Comparison of ENCODE assay signal across 4 worm cellular contexts in the genomic region with DNA sequence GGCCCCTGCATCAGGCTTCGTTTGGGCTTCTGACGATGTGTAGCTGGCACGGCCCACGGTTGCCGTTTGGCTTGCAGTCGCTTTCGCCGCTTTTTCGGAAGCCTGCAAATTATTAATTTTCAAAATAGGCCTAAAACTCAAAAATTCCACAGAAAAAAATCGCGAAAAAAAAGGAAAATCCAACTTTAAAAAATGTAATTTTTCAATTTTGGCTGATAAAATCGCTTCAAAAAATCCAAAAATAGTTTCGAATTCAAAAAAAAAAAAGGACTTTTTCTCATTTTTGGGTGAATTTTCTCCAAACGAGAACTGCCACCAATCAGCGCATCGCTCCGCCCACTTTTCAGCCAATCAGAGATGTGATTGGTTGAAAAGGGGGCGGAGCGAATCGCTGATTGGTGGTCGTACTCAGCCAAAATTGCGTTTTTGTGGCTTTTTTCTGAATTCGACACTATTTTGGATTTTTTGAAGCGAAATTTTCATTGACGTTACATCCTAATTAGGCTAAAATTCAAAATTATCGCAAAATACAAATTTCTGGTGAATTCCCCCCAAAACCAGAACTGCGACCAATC.
TF ChIP-seq lines count a peak whose summit lies in the region.

No protein-coding gene starts in this region.

TF ChIP-seq in whole organism, L3 larva, 47 proteins besides CTCF, POLR2A, EP300 and RAD21:
- TF ChIP-seq nfya-1 (tag; optimal IDR thresholded peaks at IDR 0.05; lab: Kevin White, UChicago; ENCODE audit: insufficient read depth) (peak; percentile 86), elt-1 (tag; optimal IDR thresholded peaks at IDR 0.05; lab: Kevin White, UChicago) (no peak), mml-1 (tag; optimal IDR thresholded peaks at IDR 0.05; lab: Kevin White, UChicago) (no peak)

TF ChIP-seq in whole organism, L4 larva, 104 proteins besides CTCF, POLR2A, EP300 and RAD21:
- TF ChIP-seq ceh-62 (tag; optimal IDR thresholded peaks at IDR 0.05; lab: Kevin White, UChicago) (no peak), aha-1 (tag; lab: Kevin White, UChicago) (peak; percentile 93), lin-38 (GFP tag; IDR thresholded peaks at IDR 0.05; lab: Robert Waterston, UW) (peak; percentile 28; the same call in 1 of the 2 replicates)

TF ChIP-seq in whole organism, late embryonic, 69 proteins besides CTCF, POLR2A, EP300 and RAD21:
- TF ChIP-seq dmd-4 (tag; optimal IDR thresholded peaks at IDR 0.05; lab: Kevin White, UChicago; ENCODE audit: borderline replicate concordance): no peak
- TF ChIP-seq nfya-1 (tag; optimal IDR thresholded peaks at IDR 0.05; lab: Kevin White, UChicago): peak; percentile 79

TF ChIP-seq in whole organism, young adult, 124 proteins besides CTCF, POLR2A, EP300 and RAD21:
- TF ChIP-seq ceh-91 (GFP tag; IDR thresholded peaks at IDR 0.05; lab: Robert Waterston, UW) (no peak), mcd-1 (GFP tag; IDR thresholded peaks at IDR 0.05; lab: Robert Waterston, UW) (no peak), ztf-22 (GFP tag; optimal IDR thresholded peaks at IDR 0.05; lab: Kevin White, UChicago) (no peak), hrde-1 (tag; optimal IDR thresholded peaks at IDR 0.05; lab: Kevin White, UChicago; ENCODE audit: borderline replicate concordance) (peak; percentile 13), hmg-1.2 (GFP tag; IDR thresholded peaks at IDR 0.05; lab: Robert Waterston, UW) (no peak), egl-44 (GFP tag; IDR thresholded peaks at IDR 0.05; lab: Robert Waterston, UW) (0 out of 2 replicates have a peak, but pooled peaks have one; percentile 33), athp-1 (tag; optimal IDR thresholded peaks at IDR 0.05; lab: Kevin White, UChicago) (no peak), lag-1 (GFP tag; IDR thresholded peaks at IDR 0.05; lab: Robert Waterston, UW) (no peak)
